Fruit fly (Drosophila melanogaster) whole organism, embryonic: ENCODE measurements around the gene spidey.

ENCODE experiments used
- Ada2b ChIP-seq: fragments of 200-800 bp; sonication (Bioruptor generic); IDR thresholded peaks from 2 replicates; pipeline ENCODE4 v1.3.6; 2022; ENCODE audit warnings: missing biosample characterization, missing genetic modification characterization
- CG10209 ChIP-seq: fragments of 200-800 bp; sonication (Bioruptor generic); optimal IDR thresholded peaks from 3 replicates; lab custom pipeline; 2017; ENCODE audit warnings: missing biosample characterization, mild to moderate bottlenecking, missing genetic modification characterization, missing genetic modification reagents
- CG10543 ChIP-seq: fragments of 200-800 bp; sonication (Bioruptor generic); optimal IDR thresholded peaks from 3 replicates; lab custom pipeline; 2017; ENCODE audit warnings: missing biosample characterization, mild to moderate bottlenecking, missing genetic modification characterization, moderate library complexity
- CG10654 ChIP-seq: fragments of 200-800 bp; sonication (Bioruptor generic); optimal IDR thresholded peaks from 2 replicates; lab custom pipeline; 2016; ENCODE audit warnings: missing biosample characterization, missing genetic modification characterization
- CG12744 ChIP-seq: fragments of 200-800 bp; sonication (Bioruptor generic); optimal IDR thresholded peaks from 2 replicates; lab custom pipeline; 2016; ENCODE audit warnings: missing biosample characterization, missing genetic modification characterization
- CG13424 ChIP-seq: fragments of 200-800 bp; sonication (Bioruptor generic); optimal IDR thresholded peaks from 2 replicates; lab custom pipeline; 2019; ENCODE audit warnings: missing biosample characterization, mild to moderate bottlenecking, missing genetic modification characterization, moderate library complexity
- CG14441 ChIP-seq: fragments of 200-800 bp; sonication (Bioruptor generic); IDR thresholded peaks from 2 replicates; pipeline ENCODE4 v1.3.6; 2022; ENCODE audit warnings: missing biosample characterization, missing genetic modification characterization
- CG15479 ChIP-seq: fragments of 200-800 bp; sonication (Bioruptor generic); optimal IDR thresholded peaks from 3 replicates; lab custom pipeline; 2019; ENCODE audit warnings: missing biosample characterization, mild to moderate bottlenecking, missing genetic modification characterization, moderate library complexity
- CG15601 ChIP-seq: fragments of 200-800 bp; sonication (Bioruptor generic); optimal IDR thresholded peaks from 3 replicates; lab custom pipeline; 2019; ENCODE audit warnings: missing biosample characterization, mild to moderate bottlenecking, missing genetic modification characterization, moderate library complexity
- CG16813 ChIP-seq: fragments of 200-800 bp; sonication (Bioruptor generic); IDR thresholded peaks from 3 replicates; pipeline ENCODE4 v1.3.6; 2022; ENCODE audit warnings: missing biosample characterization, missing genetic modification characterization; ENCODE audit not compliant: partially characterized antibody
- CG18599 ChIP-seq: fragments of 200-800 bp; sonication (Bioruptor generic); optimal IDR thresholded peaks from 3 replicates; lab custom pipeline; 2017; ENCODE audit warnings: missing biosample characterization, missing genetic modification characterization, mild to moderate bottlenecking, moderate library complexity, missing genetic modification reagents
- CG2129 ChIP-seq: fragments of 200-800 bp; sonication (Bioruptor generic); IDR thresholded peaks from 2 replicates; pipeline ENCODE4 v1.3.6; 2022; ENCODE audit warnings: missing biosample characterization, missing genetic modification characterization; ENCODE audit not compliant: partially characterized antibody
- CG3163 ChIP-seq: fragments of 200-800 bp; sonication (Bioruptor generic); optimal IDR thresholded peaks from 3 replicates; lab custom pipeline; 2016; ENCODE audit warnings: missing biosample characterization, missing genetic modification characterization
- CG5953 ChIP-seq: fragments of 200-800 bp; sonication (Bioruptor generic); IDR thresholded peaks from 2 replicates; pipeline ENCODE4 v1.3.6; 2022; ENCODE audit warnings: missing biosample characterization, missing genetic modification characterization
- CG7928 ChIP-seq: fragments of 200-800 bp; sonication (Bioruptor generic); optimal IDR thresholded peaks from 2 replicates; lab custom pipeline; 2017; ENCODE audit warnings: missing biosample characterization, mild to moderate bottlenecking, missing genetic modification characterization
- CHES-1-like ChIP-seq: fragments of 200-800 bp; sonication (Bioruptor generic); optimal IDR thresholded peaks from 2 replicates; lab custom pipeline; 2016; ENCODE audit warnings: missing biosample characterization, missing genetic modification characterization
- Dip3 ChIP-seq: fragments of 200-800 bp; sonication (Bioruptor generic); optimal IDR thresholded peaks from 3 replicates; lab custom pipeline; 2016; ENCODE audit warnings: missing biosample characterization, missing genetic modification characterization
- Elba2 ChIP-seq: fragments of 200-800 bp; sonication (Bioruptor generic); optimal IDR thresholded peaks from 3 replicates; lab custom pipeline; 2016; ENCODE audit warnings: missing biosample characterization, missing genetic modification characterization
- Hand ChIP-seq: fragments of 200-800 bp; sonication (Bioruptor generic); optimal IDR thresholded peaks from 2 replicates; lab custom pipeline; 2017; ENCODE audit warnings: mild to moderate bottlenecking, missing biosample characterization, missing genetic modification reagents, missing genetic modification characterization
- Hmx ChIP-seq: fragments of 200-800 bp; sonication (Bioruptor generic); optimal IDR thresholded peaks from 2 replicates; lab custom pipeline; 2016; ENCODE audit warnings: missing biosample characterization, missing genetic modification characterization
- Hr39 ChIP-seq: fragments of >200 bp; optimal IDR thresholded peaks from 2 replicates; lab custom pipeline; 2017
- Med ChIP-seq: fragments of 200-800 bp; sonication (Bioruptor generic); peaks from one replicate; lab custom pipeline; 2016; ENCODE audit warnings: missing biosample characterization, missing genetic modification characterization, mild to moderate bottlenecking, inconsistent platforms, moderate library complexity
- Nf-YC ChIP-seq: fragments of 200-800 bp; optimal IDR thresholded peaks from 3 replicates; lab custom pipeline; 2019; ENCODE audit warnings: missing biosample characterization, mild to moderate bottlenecking, missing genetic modification characterization, moderate library complexity
- Side ChIP-seq: fragments of 200-800 bp; sonication (Bioruptor generic); optimal IDR thresholded peaks from 2 replicates; lab custom pipeline; 2016; ENCODE audit warnings: missing biosample characterization, missing genetic modification characterization
- Sox100B ChIP-seq: fragments of 200-800 bp; sonication (Bioruptor generic); optimal IDR thresholded peaks from 3 replicates; lab custom pipeline; 2018; ENCODE audit warnings: missing biosample characterization, mild to moderate bottlenecking, missing genetic modification characterization
- Trl ChIP-seq, 3 experiments: fragments of >200 bp in 2 of 3; fragments of 200-800 bp in 1 of 3; sonication (Bioruptor generic) in 1 of 3; optimal IDR thresholded peaks; 2 replicates in 1 of 3; 3 replicates in 2 of 3; lab custom pipeline; 2016 to 2017; ENCODE audit warnings: missing biosample characterization in 1 of 3, missing genetic modification characterization in 1 of 3
- ac ChIP-seq: fragments of 200-800 bp; sonication (Bioruptor generic); optimal IDR thresholded peaks from 3 replicates; lab custom pipeline; 2017; ENCODE audit warnings: missing biosample characterization, mild to moderate bottlenecking, missing genetic modification characterization
- amos ChIP-seq: fragments of 200-800 bp; sonication (Bioruptor generic); IDR thresholded peaks from 2 replicates; pipeline ENCODE4 v1.3.6; 2022; ENCODE audit warnings: missing biosample characterization, missing genetic modification characterization; ENCODE audit not compliant: partially characterized antibody
- ash1 ChIP-seq: fragments of 200-800 bp; sonication (Bioruptor generic); optimal IDR thresholded peaks from 2 replicates; lab custom pipeline; 2018; ENCODE audit warnings: missing biosample characterization, mild to moderate bottlenecking, missing genetic modification characterization
- bsh ChIP-seq, 2 experiments: fragments of 200-800 bp; sonication (Bioruptor generic); optimal IDR thresholded peaks; 2 replicates each; lab custom pipeline; 2017 to 2018; ENCODE audit warnings: mild to moderate bottlenecking in 2 of 2, missing biosample characterization in 2 of 2, missing genetic modification characterization in 2 of 2, moderate library complexity in 1 of 2
- cato ChIP-seq: fragments of 200-800 bp; sonication (Bioruptor generic); optimal IDR thresholded peaks from 2 replicates; lab custom pipeline; 2016; ENCODE audit warnings: missing biosample characterization, missing genetic modification characterization, borderline replicate concordance
- croc ChIP-seq: fragments of 200-800 bp; sonication (Bioruptor generic); conservative IDR thresholded peaks from 3 replicates; pipeline ENCODE4 v1.3.6; 2022; ENCODE audit warnings: missing biosample characterization, missing genetic modification characterization
- dimm ChIP-seq: fragments of 200-800 bp; sonication (Bioruptor generic); IDR thresholded peaks from 2 replicates; pipeline ENCODE4 v1.3.6; 2022; ENCODE audit warnings: missing biosample characterization, missing genetic modification characterization
- dm ChIP-seq: fragments of 200-800 bp; sonication (Bioruptor generic); optimal IDR thresholded peaks from 3 replicates; lab custom pipeline; 2016; ENCODE audit warnings: missing biosample characterization, missing genetic modification characterization
- dysf ChIP-seq: fragments of 200-800 bp; sonication (Bioruptor generic); IDR thresholded peaks from 3 replicates; pipeline ENCODE4 v1.3.6; 2022; ENCODE audit warnings: missing biosample characterization, missing genetic modification characterization
- hb ChIP-seq: fragments of 200-800 bp; sonication (Bioruptor generic); IDR thresholded peaks from 3 replicates; pipeline ENCODE4 v1.3.6; 2022; ENCODE audit warnings: missing biosample characterization, missing genetic modification characterization; ENCODE audit not compliant: partially characterized antibody
- hbn ChIP-seq: fragments of 200-800 bp; sonication (Bioruptor generic); IDR thresholded peaks from 2 replicates; pipeline ENCODE4 v1.3.6; 2022; ENCODE audit warnings: missing biosample characterization, missing genetic modification characterization; ENCODE audit not compliant: partially characterized antibody
- hkb ChIP-seq, 2 experiments: fragments of 200-800 bp in 1 of 2; fragments of >200 bp in 1 of 2; sonication (Bioruptor generic) in 1 of 2; IDR thresholded peaks in 1 of 2; optimal IDR thresholded peaks in 1 of 2; 2 replicates each; pipeline versions ENCODE4 v1.3.6 to Lab custom; 2017 to 2022; ENCODE audit warnings: missing biosample characterization in 1 of 2, missing genetic modification characterization in 1 of 2
- lmd ChIP-seq: fragments of 200-800 bp; sonication (Bioruptor generic); IDR thresholded peaks from 2 replicates; pipeline ENCODE4 v1.3.6; 2022; ENCODE audit warnings: missing biosample characterization, missing genetic modification characterization
- org-1 ChIP-seq: fragments of 200-800 bp; sonication (Bioruptor generic); optimal IDR thresholded peaks from 2 replicates; lab custom pipeline; 2017; ENCODE audit warnings: missing biosample characterization, missing genetic modification characterization
- ro ChIP-seq: fragments of 200-800 bp; sonication (Bioruptor generic); IDR thresholded peaks from 2 replicates; pipeline ENCODE4 v1.3.6; 2022; ENCODE audit warnings: missing biosample characterization, missing genetic modification characterization
- sr ChIP-seq: fragments of 200-800 bp; sonication (Bioruptor generic); IDR thresholded peaks from 3 replicates; pipeline ENCODE4 v1.3.6; 2022; ENCODE audit warnings: missing biosample characterization, missing genetic modification characterization
- tll ChIP-seq, 2 experiments: fragments of 200-800 bp in 1 of 2; fragments of >200 bp in 1 of 2; sonication (Bioruptor generic) in 1 of 2; optimal IDR thresholded peaks; 2 replicates each; lab custom pipeline; 2017 to 2019; ENCODE audit warnings: missing biosample characterization in 2 of 2, missing genetic modification characterization in 2 of 2, mild to moderate bottlenecking in 1 of 2, moderate library complexity in 1 of 2
- ttk ChIP-seq: fragments of 200-800 bp; sonication (Bioruptor generic); IDR thresholded peaks from 2 replicates; pipeline ENCODE4 v2.1.2; 2022; ENCODE audit warnings: missing biosample characterization, missing genetic modification characterization
- tup ChIP-seq: fragments of 200-800 bp; sonication (Bioruptor generic); optimal IDR thresholded peaks from 2 replicates; lab custom pipeline; 2016; ENCODE audit warnings: missing biosample characterization, mild to moderate bottlenecking, missing genetic modification characterization, moderate library complexity
- vnd ChIP-seq: fragments of 200-800 bp; sonication (Bioruptor generic); IDR thresholded peaks from 3 replicates; pipeline ENCODE4 v1.3.6; 2022; ENCODE audit warnings: missing biosample characterization, missing genetic modification characterization; ENCODE audit not compliant: partially characterized antibody
- wdn ChIP-seq: fragments of 200-800 bp; sonication (Bioruptor generic); IDR thresholded peaks from 2 replicates; pipeline ENCODE4 v1.3.6; 2022; ENCODE audit warnings: missing biosample characterization, missing genetic modification characterization
- yki ChIP-seq: fragments of >200 bp; optimal IDR thresholded peaks from 3 replicates; lab custom pipeline; 2018

Gene spidey

DNA sequence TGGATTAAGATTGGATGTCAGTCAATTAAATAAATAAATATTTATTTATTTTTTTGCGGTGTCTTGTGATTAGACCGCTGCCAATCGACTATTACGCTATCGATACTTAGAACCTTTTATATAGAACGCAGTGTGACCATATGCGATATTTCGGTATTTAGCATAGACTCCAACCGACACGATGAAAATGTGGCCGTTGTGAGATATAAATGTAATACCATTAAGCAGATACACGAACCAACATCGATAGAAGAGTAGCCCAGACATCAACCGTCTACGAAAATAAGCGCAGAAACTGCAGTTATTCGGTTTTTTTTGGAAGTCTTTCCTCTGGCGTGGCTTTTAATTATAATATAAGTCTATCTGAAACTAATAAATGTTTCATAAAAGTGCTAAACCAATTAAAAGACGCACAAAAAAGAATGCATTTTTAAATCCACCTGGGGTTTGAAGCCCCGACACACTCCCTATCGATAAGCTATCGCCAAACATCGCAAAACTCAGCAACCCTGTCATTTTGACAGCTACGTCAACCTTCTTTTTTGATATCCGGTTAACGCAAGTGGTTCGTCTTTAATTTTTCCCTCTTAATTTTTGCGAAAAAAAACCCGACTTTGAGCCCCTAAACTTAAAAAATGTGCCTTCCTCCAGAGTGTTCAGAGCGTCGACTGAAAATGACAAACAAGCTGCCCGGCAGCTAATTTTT lies 24.6 kb downstream of the spidey start, which contains the start of the genes Dhdds and RpS14a (continued):
- TF ChIP-seq hb (peak; percentile 75; the same call in 2 of the 3 replicates), ttk (GFP tag; lab: Robert Waterston, UW) (no peak), CG13424 (tag; lab: Kevin White, UChicago) (peak; percentile 15), wdn (GFP tag; lab: Robert Waterston, UW) (no peak), hkb (optimal IDR thresholded peaks at IDR 0.05; lab: Kevin White, UChicago) (peak; percentile 95), hkb (GFP tag; IDR thresholded peaks at IDR 0.05; lab: Robert Waterston, UW) (peak; percentile 46; the same call in 1 of the 2 replicates), Hr39 (no peak), CG2129 (peak; percentile 47; the same call in 1 of the 2 replicates), CG12744 (GFP tag; lab: Kevin White, UChicago) (no peak), CG15601 (tag; lab: Kevin White, UChicago) (peak; percentile 74), amos (peak; percentile 75), CHES-1-like (GFP tag; lab: Kevin White, UChicago) (peak; percentile 72), CG10543 (GFP tag; lab: Kevin White, UChicago) (peak; percentile 65), Sox100B (peak; percentile 81), ro (no peak), Side (peak; percentile 45), sr (GFP tag; lab: Robert Waterston, UW) (no peak), Elba2 (GFP tag; lab: Kevin White, UChicago) (peak; percentile 25), bsh (GFP tag; optimal IDR thresholded peaks at IDR 0.05; lab: Kevin White, UChicago) (peak in 1 of 2 experiments; percentile 25), CG15479 (GFP tag; lab: Kevin White, UChicago) (no peak), tll (GFP tag; optimal IDR thresholded peaks at IDR 0.05; lab: Kevin White, UChicago) (peak; percentile 19 to 85), CG10209 (GFP tag; lab: Kevin White, UChicago) (peak; percentile 70), CG14441 (GFP tag; lab: Robert Waterston, UW) (0 out of 2 replicates have a peak, but pooled peaks have one; percentile 7), dimm (GFP tag; lab: Robert Waterston, UW) (no peak), ash1 (GFP tag; lab: Kevin White, UChicago) (no peak), Trl (optimal IDR thresholded peaks at IDR 0.05; lab: Kevin White, UChicago) (no peak), Trl (GFP tag; optimal IDR thresholded peaks at IDR 0.05; lab: Kevin White, UChicago) (peak; percentile 5), Hand (GFP tag; lab: Kevin White, UChicago) (no peak), org-1 (peak; percentile 54), lmd (no peak), Hmx (GFP tag; lab: Kevin White, UChicago) (no peak), ac (GFP tag; lab: Kevin White, UChicago) (no peak), Ada2b (no peak), dm (GFP tag; lab: Kevin White, UChicago) (peak; percentile 60), yki (lab: Kevin White, UChicago) (peak; percentile 22), Nf-YC (tag; lab: Kevin White, UChicago) (peak; percentile 54), tup (peak; percentile 27), CG5953 (GFP tag; lab: Robert Waterston, UW) (no peak), Dip3 (GFP tag; lab: Kevin White, UChicago) (no peak), Med (GFP tag; lab: Kevin White, UChicago) (peak; percentile 90), CG18599 (GFP tag; lab: Kevin White, UChicago) (peak; percentile 67), CG10654 (peak; percentile 36), vnd (GFP tag; lab: Robert Waterston, UW) (peak; percentile 75), croc (no peak), dysf (GFP tag; lab: Robert Waterston, UW) (peak; percentile 35; the same call in 1 of the 3 replicates), CG7928 (GFP tag; lab: Kevin White, UChicago) (peak; percentile 62), CG3163 (GFP tag; lab: Kevin White, UChicago) (no peak), hbn (GFP tag; lab: Robert Waterston, UW) (peak; percentile 65; the same call in 1 of the 2 replicates), cato (GFP tag; lab: Kevin White, UChicago) (peak; percentile 43), CG16813 (GFP tag; lab: Robert Waterston, UW) (peak; percentile 83)
